Fruit fly (Drosophila melanogaster): Measurements from ENCODE around the gene GILT1.

GILT1 gene

dm6 chr3R:13374913-13375312 lies 26.7 kb downstream of the GILT1 start:
- peak; percentile 62 for TF ChIP-seq CG11504 (tag; optimal IDR thresholded peaks at IDR 0.05)
- peak; percentile 2 for TF ChIP-seq CoRest (tag; optimal IDR thresholded peaks at IDR 0.05)
- peak; percentile 59 for TF ChIP-seq CG12769 (tag; optimal IDR thresholded peaks at IDR 0.05)
- no peak for TF ChIP-seq Awh (GFP tag; IDR thresholded peaks at IDR 0.05)
- no peak for TF ChIP-seq Hr39 (optimal IDR thresholded peaks at IDR 0.05)
- TF ChIP-seq Nf-YB (GFP tag; optimal IDR thresholded peaks at IDR 0.05), result no peak
- TF ChIP-seq sob (GFP tag; IDR thresholded peaks at IDR 0.05), result no peak
- TF ChIP-seq Ssrp (tag; optimal IDR thresholded peaks at IDR 0.05), result no peak
- peak; percentile 5 for TF ChIP-seq PHDP (tag; optimal IDR thresholded peaks at IDR 0.05)
- TF ChIP-seq toy (GFP tag; IDR thresholded peaks at IDR 0.05), result no peak
- TF ChIP-seq ci (GFP tag; IDR thresholded peaks at IDR 0.05), result 0 out of 3 replicates have a peak, but pooled peaks have one; percentile 35
- TF ChIP-seq sens (GFP tag), result peak; percentile 69
- no peak for TF ChIP-seq stc (GFP tag; IDR thresholded peaks at IDR 0.05)
- TF ChIP-seq CG5180 (GFP tag; optimal IDR thresholded peaks at IDR 0.05), result peak; percentile 96
- TF ChIP-seq Med (GFP tag), result peak; percentile 5
- no peak for TF ChIP-seq z (GFP tag; IDR thresholded peaks at IDR 0.05)
- TF ChIP-seq onecut (GFP tag; IDR thresholded peaks at IDR 0.05), result 0 out of 2 replicates have a peak, but pooled peaks have one; percentile 17

dm6 chr3R:13371840-13372680 lies 29.6 kb downstream of the GILT1 start, which contains the start of the genes Lip3 and CG34309:
Lip3 (minus strand) TSS chr3R:13371904.
CG34309 (plus strand) TSS chr3R:13372630.
- TF ChIP-seq btn (GFP tag; optimal IDR thresholded peaks at IDR 0.05), result no peak
- peak; percentile 44 for TF ChIP-seq CG2678 (tag; optimal IDR thresholded peaks at IDR 0.05)
- no peak for TF ChIP-seq NFAT (GFP tag; IDR thresholded peaks at IDR 0.05)
- peak; percentile 24 for TF ChIP-seq CG2120 (GFP tag; optimal IDR thresholded peaks at IDR 0.05)
- TF ChIP-seq CG11504 (tag; optimal IDR thresholded peaks at IDR 0.05), result peak; percentile 95
- TF ChIP-seq ham (GFP tag; IDR thresholded peaks at IDR 0.05), result no peak
- TF ChIP-seq Dek (tag; optimal IDR thresholded peaks at IDR 0.05), result peak; percentile 17
- no peak for TF ChIP-seq CG16863 (GFP tag; optimal IDR thresholded peaks at IDR 0.05)
- peak; percentile 3 for TF ChIP-seq Sox102F (GFP tag; optimal IDR thresholded peaks at IDR 0.05)
- peak; percentile 18 for TF ChIP-seq CG18599 (GFP tag; optimal IDR thresholded peaks at IDR 0.05)
- TF ChIP-seq CG11723 (GFP tag; optimal IDR thresholded peaks at IDR 0.05), result no peak
- TF ChIP-seq nerfin-2 (GFP tag; IDR thresholded peaks at IDR 0.05; ENCODE audit: partially characterized antibody), result no peak
- TF ChIP-seq lilli (GFP tag; optimal IDR thresholded peaks at IDR 0.05), result no peak
- TF ChIP-seq grau (tag; optimal IDR thresholded peaks at IDR 0.05), result peak; percentile 8
- no peak for TF ChIP-seq CG6791 (GFP tag; IDR thresholded peaks at IDR 0.05; ENCODE audit: partially characterized antibody)
- no peak for TF ChIP-seq pnt (GFP tag; optimal IDR thresholded peaks at IDR 0.05)
- TF ChIP-seq CG10959 (GFP tag; IDR thresholded peaks at IDR 0.05), result 0 out of 2 replicates have a peak, but pooled peaks have one; percentile 22
- TF ChIP-seq exex (tag; optimal IDR thresholded peaks at IDR 0.05), result peak; percentile 83
- TF ChIP-seq CG13287 (GFP tag; IDR thresholded peaks at IDR 0.05; ENCODE audit: partially characterized antibody), result no peak
- no peak for TF ChIP-seq CG14441 (GFP tag; IDR thresholded peaks at IDR 0.05)
- no peak for TF ChIP-seq ATbp (GFP tag; optimal IDR thresholded peaks at IDR 0.05)
- peak; percentile 25 for TF ChIP-seq CG34376 (GFP tag; optimal IDR thresholded peaks at IDR 0.05)
- no peak for TF ChIP-seq CG31365 (tag; optimal IDR thresholded peaks at IDR 0.05)
- TF ChIP-seq CG14860 (GFP tag; IDR thresholded peaks at IDR 0.05; ENCODE audit: partially characterized antibody), result no peak
- TF ChIP-seq Meics (GFP tag; optimal IDR thresholded peaks at IDR 0.05), result peak; percentile 12
- peak; percentile 50 for TF ChIP-seq grn (GFP tag; optimal IDR thresholded peaks at IDR 0.05)
- TF ChIP-seq Max (GFP tag; optimal IDR thresholded peaks at IDR 0.05), result no peak
- TF ChIP-seq CG4282 (GFP tag; optimal IDR thresholded peaks at IDR 0.05), result no peak
- 0 out of 2 replicates have a peak, but pooled peaks have one; percentile 18 for TF ChIP-seq wdn (GFP tag; IDR thresholded peaks at IDR 0.05)
- TF ChIP-seq hb (GFP tag; IDR thresholded peaks at IDR 0.05; ENCODE audit: partially characterized antibody), result no peak
- peak; percentile 2 for TF ChIP-seq CG3281 (GFP tag; optimal IDR thresholded peaks at IDR 0.05)
- TF ChIP-seq gem (tag; optimal IDR thresholded peaks at IDR 0.05), result peak; percentile 39
